Comparison of ENCODE assay signal across 1 fruit fly cellular context in genomic region chr2L:1611122-1611521, dm6.
TF ChIP-seq lines count a peak whose summit lies in the region.

TSS of gene Rab3GAP1 (minus strand) at chr2L:1611157.
TSS of gene CG14352 (plus strand) at chr2L:1611410.

TF ChIP-seq in whole organism, embryonic, 481 proteins besides CTCF, POLR2A, EP300 and RAD21 (continued from another document):
- TF ChIP-seq Neu2 (GFP tag; optimal IDR thresholded peaks at IDR 0.05; lab: Kevin White, UChicago; ENCODE audit: borderline replicate concordance), result peak; percentile 38
- TF ChIP-seq pros (GFP tag; optimal IDR thresholded peaks at IDR 0.05; lab: Kevin White, UChicago), result no peak
- TF ChIP-seq maf-S (GFP tag; optimal IDR thresholded peaks at IDR 0.05; lab: Kevin White, UChicago), result peak; percentile 84
- peak; percentile 51 for TF ChIP-seq CG3995 (GFP tag; optimal IDR thresholded peaks at IDR 0.05; lab: Kevin White, UChicago)
- no peak for TF ChIP-seq crol (GFP tag; IDR thresholded peaks at IDR 0.05; lab: Robert Waterston, UW)
- TF ChIP-seq sob (GFP tag; IDR thresholded peaks at IDR 0.05; lab: Robert Waterston, UW), result peak; percentile 90
- TF ChIP-seq lilli (GFP tag; optimal IDR thresholded peaks at IDR 0.05; lab: Kevin White, UChicago), result peak; percentile 93
- TF ChIP-seq eyg (GFP tag; optimal IDR thresholded peaks at IDR 0.05; lab: Kevin White, UChicago), result peak; percentile 38
- TF ChIP-seq run (tag; optimal IDR thresholded peaks at IDR 0.05; lab: Kevin White, UChicago), result no peak
- TF ChIP-seq CG6689 (GFP tag; IDR thresholded peaks at IDR 0.05; lab: Robert Waterston, UW), result peak; percentile 82
- peak; percentile 83 for TF ChIP-seq Fer3 (tag; optimal IDR thresholded peaks at IDR 0.05; lab: Kevin White, UChicago)
- no peak for TF ChIP-seq sqz (GFP tag; optimal IDR thresholded peaks at IDR 0.05; lab: Kevin White, UChicago)
- peak; percentile 97 for TF ChIP-seq MBD-R2 (GFP tag; IDR thresholded peaks at IDR 0.05; lab: Robert Waterston, UW)
- TF ChIP-seq luna (GFP tag; optimal IDR thresholded peaks at IDR 0.05; lab: Kevin White, UChicago), result peak; percentile 37
- peak; percentile 83 for TF ChIP-seq CG17328 (GFP tag; IDR thresholded peaks at IDR 0.05; lab: Robert Waterston, UW)
- TF ChIP-seq CG15269 (tag; optimal IDR thresholded peaks at IDR 0.05; lab: Kevin White, UChicago), result peak; percentile 83
- 0 out of 2 replicates have a peak, but pooled peaks have one; percentile 27 for TF ChIP-seq Doc2 (GFP tag; IDR thresholded peaks at IDR 0.05; lab: Robert Waterston, UW)
- peak; percentile 80 for TF ChIP-seq NFAT (GFP tag; IDR thresholded peaks at IDR 0.05; lab: Robert Waterston, UW)
- no peak for TF ChIP-seq scrt (GFP tag; optimal IDR thresholded peaks at IDR 0.05; lab: Kevin White, UChicago)
- peak; percentile 67 for TF ChIP-seq da (GFP tag; optimal IDR thresholded peaks at IDR 0.05; lab: Kevin White, UChicago)
- no peak for TF ChIP-seq Kr (GFP tag; optimal IDR thresholded peaks at IDR 0.05; lab: Kevin White, UChicago)
- TF ChIP-seq vvl (GFP tag; IDR thresholded peaks at IDR 0.05; lab: Robert Waterston, UW), result peak; percentile 89
- peak; percentile 88 for TF ChIP-seq dysf (GFP tag; IDR thresholded peaks at IDR 0.05; lab: Robert Waterston, UW)
- peak; percentile 46; the same call in 1 of the 2 replicates for TF ChIP-seq CG17612 (GFP tag; IDR thresholded peaks at IDR 0.05; lab: Robert Waterston, UW)
- peak; percentile 61; the same call in 1 of the 3 replicates for TF ChIP-seq CG3726 (GFP tag; IDR thresholded peaks at IDR 0.05; lab: Robert Waterston, UW)
- TF ChIP-seq dmrt11E (tag; optimal IDR thresholded peaks at IDR 0.05; lab: Kevin White, UChicago), result peak; percentile 83
- peak; percentile 77 for TF ChIP-seq fd3F (GFP tag; optimal IDR thresholded peaks at IDR 0.05; lab: Kevin White, UChicago)
- no peak for TF ChIP-seq mld (GFP tag; IDR thresholded peaks at IDR 0.05; lab: Robert Waterston, UW; ENCODE audit: partially characterized antibody)
- TF ChIP-seq CG9727 (GFP tag; optimal IDR thresholded peaks at IDR 0.05; lab: Kevin White, UChicago), result peak; percentile 83
- TF ChIP-seq CG8765 (GFP tag; IDR thresholded peaks at IDR 0.05; lab: Robert Waterston, UW), result peak; percentile 78
- peak; percentile 78 for TF ChIP-seq Oaz (GFP tag; IDR thresholded peaks at IDR 0.05; lab: Robert Waterston, UW)
- TF ChIP-seq psq (GFP tag; optimal IDR thresholded peaks at IDR 0.05; lab: Kevin White, UChicago), result peak; percentile 70
- peak; percentile 69 for TF ChIP-seq CG9437 (GFP tag; optimal IDR thresholded peaks at IDR 0.05; lab: Kevin White, UChicago)
- TF ChIP-seq stwl (tag; optimal IDR thresholded peaks at IDR 0.05; lab: Kevin White, UChicago), result peak; percentile 98
- TF ChIP-seq btn (GFP tag; optimal IDR thresholded peaks at IDR 0.05; lab: Kevin White, UChicago), result peak; percentile 45
- TF ChIP-seq Atf-2 (GFP tag; optimal IDR thresholded peaks at IDR 0.05; lab: Kevin White, UChicago), result peak; percentile 68
- TF ChIP-seq CG7786 (GFP tag; optimal IDR thresholded peaks at IDR 0.05; lab: Kevin White, UChicago), result peak; percentile 86
- peak; percentile 65 for TF ChIP-seq CG7271 (tag; optimal IDR thresholded peaks at IDR 0.05; lab: Kevin White, UChicago)
- TF ChIP-seq CG4730 (GFP tag; IDR thresholded peaks at IDR 0.05; lab: Robert Waterston, UW), result peak; percentile 68
- TF ChIP-seq CG6254 (GFP tag; optimal IDR thresholded peaks at IDR 0.05; lab: Kevin White, UChicago), result no peak
- TF ChIP-seq CG1024 (GFP tag; IDR thresholded peaks at IDR 0.05; lab: Robert Waterston, UW), result peak; percentile 38; the same call in 1 of the 2 replicates
- no peak for TF ChIP-seq TFAM (GFP tag; optimal IDR thresholded peaks at IDR 0.05; lab: Kevin White, UChicago)
- TF ChIP-seq CG31441 (GFP tag; IDR thresholded peaks at IDR 0.05; lab: Robert Waterston, UW), result peak; percentile 82; the same call in 1 of the 2 replicates
